Worm (Caenorhabditis elegans) whole organism, midembryonic: Measurements from ENCODE around the gene F10B5.2.

Source experiments
- T22C8.4 ChIP-seq: fragments of 200-800 bp; sonication (Bioruptor generic); IDR thresholded peaks from 2 replicates; pipeline ENCODE4 v1.3.6; 2022; ENCODE audit warnings: missing genetic modification characterization, missing compliant biosample characterization
- flt-1 ChIP-seq: fragments of 200-800 bp; sonication (Bioruptor generic); IDR thresholded peaks from 2 replicates; pipeline ENCODE4 v1.3.6; 2022; ENCODE audit warnings: missing genetic modification characterization, missing compliant biosample characterization
- med-1 ChIP-seq: sonication (generic microtip); optimal IDR thresholded peaks from 2 replicates; lab custom pipeline; 2017; ENCODE audit warnings: missing genetic modification characterization, mild to moderate bottlenecking, missing compliant biosample characterization, antibody characterized with exemption, missing genetic modification reagents; ENCODE audit not compliant: insufficient read depth
- tab-1 ChIP-seq: fragments of 200-800 bp; sonication (Bioruptor generic); IDR thresholded peaks from 2 replicates; pipeline ENCODE4 v1.3.6; 2022; ENCODE audit warnings: missing genetic modification characterization, missing compliant biosample characterization

- no peak for TF ChIP-seq tab-1 (GFP tag; lab: Robert Waterston, UW)
- TF ChIP-seq med-1 (GFP tag; lab: Kevin White, UChicago): no peak
- TF ChIP-seq flt-1 (GFP tag; lab: Robert Waterston, UW): no peak
- no peak for TF ChIP-seq T22C8.4 (GFP tag; lab: Robert Waterston, UW)
Measured at ce11 chrII:8117426-8117825, 27.1 kb upstream of the F10B5.2 start.
